Fruit fly (Drosophila melanogaster) whole organism, embryonic: ENCODE results near the gene Vps29.

Experiments
- Atf3 ChIP-seq: fragments of 200-800 bp; sonication (Bioruptor generic); optimal IDR thresholded peaks from 3 replicates; lab custom pipeline; 2016; ENCODE audit warnings: missing biosample characterization, missing genetic modification characterization
- B-H1 ChIP-seq: fragments of 200-800 bp; sonication (Bioruptor generic); IDR thresholded peaks from 3 replicates; pipeline ENCODE4 v1.3.6; 2022; ENCODE audit warnings: missing biosample characterization, missing genetic modification characterization
- Bgb ChIP-seq: fragments of 200-800 bp; sonication (Bioruptor generic); IDR thresholded peaks from 2 replicates; pipeline ENCODE4 v1.3.6; 2022; ENCODE audit warnings: missing biosample characterization, missing genetic modification characterization; ENCODE audit not compliant: partially characterized antibody
- CG12219 ChIP-seq: fragments of 200-800 bp; sonication (Bioruptor generic); optimal IDR thresholded peaks from 3 replicates; lab custom pipeline; 2018; ENCODE audit warnings: missing biosample characterization, mild to moderate bottlenecking, missing genetic modification characterization
- CG12299 ChIP-seq: fragments of 200-800 bp; sonication (Bioruptor generic); optimal IDR thresholded peaks from 2 replicates; lab custom pipeline; 2018; ENCODE audit warnings: missing biosample characterization, mild to moderate bottlenecking, missing genetic modification characterization
- CG13775 ChIP-seq: fragments of 200-800 bp; sonication (Bioruptor generic); optimal IDR thresholded peaks from 3 replicates; lab custom pipeline; 2017; ENCODE audit warnings: missing biosample characterization, mild to moderate bottlenecking, missing genetic modification characterization
- CG13894 ChIP-seq: fragments of 200-800 bp; sonication (Bioruptor generic); optimal IDR thresholded peaks from 3 replicates; lab custom pipeline; 2018; ENCODE audit warnings: missing biosample characterization, mild to moderate bottlenecking, missing genetic modification characterization, moderate library complexity
- CG14050 ChIP-seq: fragments of 200-800 bp; sonication (Bioruptor generic); IDR thresholded peaks from 3 replicates; pipeline ENCODE4 v1.3.6; 2022; ENCODE audit warnings: missing biosample characterization, missing genetic modification characterization
- CG14441 ChIP-seq: fragments of 200-800 bp; sonication (Bioruptor generic); IDR thresholded peaks from 2 replicates; pipeline ENCODE4 v1.3.6; 2022; ENCODE audit warnings: missing biosample characterization, missing genetic modification characterization
- CG16813 ChIP-seq: fragments of 200-800 bp; sonication (Bioruptor generic); IDR thresholded peaks from 3 replicates; pipeline ENCODE4 v1.3.6; 2022; ENCODE audit warnings: missing biosample characterization, missing genetic modification characterization; ENCODE audit not compliant: partially characterized antibody
- CG2116 ChIP-seq: fragments of 200-800 bp; sonication (Bioruptor generic); optimal IDR thresholded peaks from 3 replicates; lab custom pipeline; 2018; ENCODE audit warnings: missing biosample characterization, mild to moderate bottlenecking, missing genetic modification characterization
- CG3065 ChIP-seq: fragments of 200-800 bp; sonication (Bioruptor generic); optimal IDR thresholded peaks from 2 replicates; lab custom pipeline; 2016; ENCODE audit warnings: missing biosample characterization, missing genetic modification characterization
- CG3163 ChIP-seq: fragments of 200-800 bp; sonication (Bioruptor generic); optimal IDR thresholded peaks from 3 replicates; lab custom pipeline; 2016; ENCODE audit warnings: missing biosample characterization, missing genetic modification characterization
- CG33213 ChIP-seq: fragments of 200-800 bp; sonication (Bioruptor generic); optimal IDR thresholded peaks from 3 replicates; lab custom pipeline; 2016; ENCODE audit warnings: missing biosample characterization, missing genetic modification characterization
- CG3726 ChIP-seq: fragments of 200-800 bp; sonication (Bioruptor generic); IDR thresholded peaks from 3 replicates; pipeline ENCODE4, ENCODE4 v1.3.6; 2022; ENCODE audit warnings: missing biosample characterization, missing genetic modification characterization
- CG6175 ChIP-seq: fragments of 200-800 bp; sonication (Bioruptor generic); IDR thresholded peaks from 3 replicates; pipeline ENCODE4 v1.3.6; 2022; ENCODE audit warnings: missing biosample characterization, missing genetic modification characterization
- D19B ChIP-seq: fragments of 200-800 bp; sonication (Bioruptor generic); optimal IDR thresholded peaks from 2 replicates; lab custom pipeline; 2017; ENCODE audit warnings: missing biosample characterization, mild to moderate bottlenecking, missing genetic modification characterization
- Elba2 ChIP-seq: fragments of 200-800 bp; sonication (Bioruptor generic); optimal IDR thresholded peaks from 3 replicates; lab custom pipeline; 2016; ENCODE audit warnings: missing biosample characterization, missing genetic modification characterization
- Fer1 ChIP-seq: fragments of 200-800 bp; sonication (Bioruptor generic); optimal IDR thresholded peaks from 2 replicates; lab custom pipeline; 2017; ENCODE audit warnings: missing biosample characterization, mild to moderate bottlenecking, missing genetic modification characterization
- H2.0 ChIP-seq: fragments of 200-800 bp; sonication (Bioruptor generic); IDR thresholded peaks from 2 replicates; pipeline ENCODE4 v1.3.6; 2022; ENCODE audit warnings: missing biosample characterization, missing genetic modification characterization
- HLH4C ChIP-seq: fragments of 200-800 bp; sonication (Bioruptor generic); IDR thresholded peaks from 3 replicates; pipeline ENCODE4 v1.3.6; 2022; ENCODE audit warnings: missing biosample characterization, missing genetic modification characterization; ENCODE audit not compliant: partially characterized antibody
- HLH54F ChIP-seq: fragments of 200-800 bp; sonication (Bioruptor generic); optimal IDR thresholded peaks from 3 replicates; lab custom pipeline; 2016; ENCODE audit warnings: missing biosample characterization, missing genetic modification characterization
- Hmr ChIP-seq: fragments of 200-800 bp; sonication (Bioruptor generic); optimal IDR thresholded peaks from 3 replicates; lab custom pipeline; 2017; ENCODE audit warnings: mild to moderate bottlenecking, missing biosample characterization, missing genetic modification reagents, missing genetic modification characterization
- Hr39 ChIP-seq: fragments of >200 bp; optimal IDR thresholded peaks from 2 replicates; lab custom pipeline; 2017
- NC2α ChIP-seq: fragments of 200-800 bp; sonication (Bioruptor generic); optimal IDR thresholded peaks from 2 replicates; lab custom pipeline; 2016; ENCODE audit warnings: missing biosample characterization, missing genetic modification characterization
- Poxn ChIP-seq: fragments of 200-800 bp; sonication (Bioruptor generic); IDR thresholded peaks from 2 replicates; pipeline ENCODE4 v1.3.6; 2022; ENCODE audit warnings: missing biosample characterization, missing genetic modification characterization
- Sin3A ChIP-seq: fragments of >200 bp; optimal IDR thresholded peaks from 2 replicates; lab custom pipeline; 2018
- Six4 ChIP-seq: fragments of 200-800 bp; sonication (Bioruptor generic); optimal IDR thresholded peaks from 2 replicates; lab custom pipeline; 2016; ENCODE audit warnings: missing biosample characterization, missing genetic modification characterization
- TFAM ChIP-seq: fragments of 200-800 bp; sonication (Bioruptor generic); optimal IDR thresholded peaks from 2 replicates; lab custom pipeline; 2017; ENCODE audit warnings: missing biosample characterization, missing genetic modification characterization, inconsistent platforms
- Taf1 ChIP-seq: fragments of 200-800 bp; sonication (Bioruptor generic); IDR thresholded peaks from 2 replicates; pipeline ENCODE4 v1.3.6; 2022; ENCODE audit warnings: missing biosample characterization, missing genetic modification characterization
- Xbp1 ChIP-seq: fragments of 200-800 bp; sonication (Bioruptor generic); optimal IDR thresholded peaks from 3 replicates; lab custom pipeline; 2016; ENCODE audit warnings: missing biosample characterization, mild to moderate bottlenecking, missing genetic modification characterization
- YL-1 ChIP-seq: fragments of 200-800 bp; sonication (Bioruptor generic); optimal IDR thresholded peaks from 3 replicates; lab custom pipeline; 2017; ENCODE audit warnings: missing biosample characterization, mild to moderate bottlenecking, missing genetic modification characterization
- amos ChIP-seq: fragments of 200-800 bp; sonication (Bioruptor generic); IDR thresholded peaks from 2 replicates; pipeline ENCODE4 v1.3.6; 2022; ENCODE audit warnings: missing biosample characterization, missing genetic modification characterization; ENCODE audit not compliant: partially characterized antibody
- ato ChIP-seq: fragments of 200-800 bp; sonication (Bioruptor generic); IDR thresholded peaks from 2 replicates; pipeline ENCODE4 v1.3.6; 2022; ENCODE audit warnings: missing biosample characterization, missing genetic modification characterization; ENCODE audit not compliant: partially characterized antibody
- az2 ChIP-seq: fragments of 200-800 bp; sonication (Bioruptor generic); optimal IDR thresholded peaks from 3 replicates; lab custom pipeline; 2016; ENCODE audit warnings: missing biosample characterization, missing genetic modification characterization
- corto ChIP-seq: fragments of 200-800 bp; sonication (Bioruptor generic); optimal IDR thresholded peaks from 2 replicates; lab custom pipeline; 2016; ENCODE audit warnings: missing biosample characterization, mild to moderate bottlenecking, missing genetic modification characterization, moderate library complexity
- crc ChIP-seq: fragments of 200-800 bp; sonication (Bioruptor generic); optimal IDR thresholded peaks from 2 replicates; lab custom pipeline; 2016; ENCODE audit warnings: missing biosample characterization, missing genetic modification characterization
- danr ChIP-seq: fragments of 200-800 bp; sonication (Bioruptor generic); IDR thresholded peaks from 2 replicates; pipeline ENCODE4 v1.3.6; 2022; ENCODE audit warnings: missing biosample characterization, missing genetic modification characterization
- fd3F ChIP-seq: fragments of 200-800 bp; sonication (Bioruptor generic); optimal IDR thresholded peaks from 2 replicates; lab custom pipeline; 2018; ENCODE audit warnings: missing biosample characterization, mild to moderate bottlenecking, missing genetic modification characterization, moderate library complexity
- gcm2 ChIP-seq: fragments of 200-800 bp; sonication (Bioruptor generic); optimal IDR thresholded peaks from 2 replicates; lab custom pipeline; 2016; ENCODE audit warnings: missing biosample characterization, missing genetic modification characterization
- gsb-n ChIP-seq: fragments of 200-800 bp; sonication (Bioruptor generic); optimal IDR thresholded peaks from 3 replicates; lab custom pipeline; 2018; ENCODE audit warnings: missing biosample characterization, mild to moderate bottlenecking, missing genetic modification characterization
- hbn ChIP-seq: fragments of 200-800 bp; sonication (Bioruptor generic); IDR thresholded peaks from 2 replicates; pipeline ENCODE4 v1.3.6; 2022; ENCODE audit warnings: missing biosample characterization, missing genetic modification characterization; ENCODE audit not compliant: partially characterized antibody
- inv ChIP-seq: fragments of 200-800 bp; sonication (Bioruptor generic); IDR thresholded peaks from 2 replicates; pipeline ENCODE4 v1.3.6; 2022; ENCODE audit warnings: missing biosample characterization, missing genetic modification characterization; ENCODE audit not compliant: partially characterized antibody
- jigr1 ChIP-seq: fragments of 200-800 bp; sonication (Bioruptor generic); IDR thresholded peaks from 3 replicates; pipeline ENCODE4 v1.3.6; 2022; ENCODE audit warnings: missing biosample characterization, missing genetic modification characterization
- jumu ChIP-seq: fragments of 200-800 bp; sonication (Bioruptor generic); optimal IDR thresholded peaks from 3 replicates; lab custom pipeline; 2016; ENCODE audit warnings: missing biosample characterization, missing genetic modification characterization
- luna ChIP-seq: fragments of 200-800 bp; sonication (Bioruptor generic); optimal IDR thresholded peaks from 2 replicates; lab custom pipeline; 2016; ENCODE audit warnings: missing biosample characterization, missing genetic modification characterization
- maf-S ChIP-seq: fragments of 200-800 bp; sonication (Bioruptor generic); optimal IDR thresholded peaks from 2 replicates; lab custom pipeline; 2016; ENCODE audit warnings: missing biosample characterization, missing genetic modification characterization
- nerfin-2 ChIP-seq: fragments of 200-800 bp; sonication (Bioruptor generic); IDR thresholded peaks from 2 replicates; pipeline ENCODE4 v1.3.6; 2022; ENCODE audit warnings: missing biosample characterization, missing genetic modification characterization; ENCODE audit not compliant: partially characterized antibody
- pnt ChIP-seq: fragments of 200-800 bp; sonication (Bioruptor generic); optimal IDR thresholded peaks from 3 replicates; lab custom pipeline; 2016; ENCODE audit warnings: missing biosample characterization, missing genetic modification characterization
- sim ChIP-seq: fragments of 200-800 bp; sonication (Bioruptor generic); IDR thresholded peaks from 2 replicates; pipeline ENCODE4 v1.3.6; 2022; ENCODE audit warnings: missing biosample characterization, missing genetic modification characterization
- zen2 ChIP-seq: fragments of 200-800 bp; sonication (Bioruptor generic); IDR thresholded peaks from 3 replicates; pipeline ENCODE4 v1.3.6; 2022; ENCODE audit warnings: missing biosample characterization, missing genetic modification characterization; ENCODE audit not compliant: partially characterized antibody

Gene Vps29

dm6 chr2L:1169867-1170415, 19.4 kb downstream of the Vps29 start, which contains the start of the genes CG31922 and Plap (continued):
- TF ChIP-seq fd3F (GFP tag; lab: Kevin White, UChicago) (peak; percentile 57), CG33213 (GFP tag; lab: Kevin White, UChicago) (peak; percentile 57), hbn (GFP tag; lab: Robert Waterston, UW) (peak; percentile 93), CG12299 (tag; lab: Kevin White, UChicago) (peak; percentile 53), Poxn (no peak), Hr39 (lab: Kevin White, UChicago) (no peak), CG12219 (GFP tag; lab: Kevin White, UChicago) (no peak), maf-S (peak; percentile 19), Bgb (GFP tag; lab: Robert Waterston, UW) (peak; percentile 81), Elba2 (GFP tag; lab: Kevin White, UChicago) (no peak), CG14050 (GFP tag; lab: Robert Waterston, UW) (no peak), CG3163 (GFP tag; lab: Kevin White, UChicago) (peak; percentile 10), nerfin-2 (peak; percentile 81), TFAM (no peak), Taf1 (GFP tag; lab: Robert Waterston, UW) (peak; percentile 39; the same call in 1 of the 2 replicates), sim (GFP tag; lab: Robert Waterston, UW) (no peak), CG3065 (GFP tag; lab: Kevin White, UChicago) (no peak), Sin3A (lab: Kevin White, UChicago) (peak; percentile 74), CG13775 (GFP tag; lab: Kevin White, UChicago) (peak; percentile 80), zen2 (GFP tag; lab: Robert Waterston, UW) (peak; percentile 73; the same call in 2 of the 3 replicates), NC2α (GFP tag; lab: Kevin White, UChicago) (no peak), CG6175 (GFP tag; lab: Robert Waterston, UW) (no peak), Atf3 (peak; percentile 54), CG3726 (GFP tag; lab: Robert Waterston, UW) (no peak), CG14441 (GFP tag; lab: Robert Waterston, UW) (peak; percentile 50; the same call in 1 of the 2 replicates), CG16813 (GFP tag; lab: Robert Waterston, UW) (peak; percentile 94), CG2116 (GFP tag; lab: Kevin White, UChicago) (peak; percentile 74), luna (peak; percentile 21), jigr1 (GFP tag; lab: Robert Waterston, UW) (no peak), Six4 (GFP tag; lab: Kevin White, UChicago) (peak; percentile 41), D19B (no peak), jumu (peak; percentile 39), gsb-n (tag; lab: Kevin White, UChicago) (no peak), ato (peak; percentile 53), az2 (GFP tag; lab: Kevin White, UChicago) (peak; percentile 65), inv (GFP tag; lab: Robert Waterston, UW) (peak; percentile 91), amos (GFP tag; lab: Robert Waterston, UW) (peak; percentile 82; the same call in 1 of the 2 replicates), corto (GFP tag; lab: Kevin White, UChicago) (no peak), Xbp1 (GFP tag; lab: Kevin White, UChicago) (peak; percentile 73), Hmr (GFP tag; lab: Kevin White, UChicago) (no peak), HLH54F (GFP tag; lab: Kevin White, UChicago) (peak; percentile 75), Fer1 (peak; percentile 70), danr (GFP tag; lab: Robert Waterston, UW) (peak; percentile 26; the same call in 1 of the 2 replicates), CG13894 (tag; lab: Kevin White, UChicago) (no peak), YL-1 (GFP tag; lab: Kevin White, UChicago) (peak; percentile 74), HLH4C (GFP tag; lab: Robert Waterston, UW) (peak; percentile 79), gcm2 (no peak), pnt (GFP tag; lab: Kevin White, UChicago) (peak; percentile 33), H2.0 (GFP tag; lab: Robert Waterston, UW) (peak; percentile 48), B-H1 (no peak; the same call in 2 of the 3 replicates), crc (peak; percentile 32)
